Fruit fly (Drosophila melanogaster) whole organism, prepupa: Measurements from ENCODE around the gene CG2611.
A peak's percentile ranks its signal among the peaks of the same experiment; 100 is the strongest.

ENCODE experiments used
- CG16779 ChIP-seq: fragments of 200-800 bp; sonication (Bioruptor generic); optimal IDR thresholded peaks from 3 replicates; lab custom pipeline; 2017; ENCODE audit warnings: missing biosample characterization, mild to moderate bottlenecking, missing genetic modification characterization
- CG3919 ChIP-seq: fragments of 200-800 bp; sonication (Bioruptor generic); optimal IDR thresholded peaks from 3 replicates; lab custom pipeline; 2016; ENCODE audit warnings: missing biosample characterization, missing genetic modification characterization
- CG6808 ChIP-seq: fragments of 200-800 bp; sonication (Bioruptor generic); optimal IDR thresholded peaks from 3 replicates; lab custom pipeline; 2017; ENCODE audit warnings: missing biosample characterization, missing genetic modification characterization, mild to moderate bottlenecking, moderate library complexity, missing genetic modification reagents
- CG9139 ChIP-seq: fragments of 200-800 bp; sonication (Bioruptor generic); optimal IDR thresholded peaks from 3 replicates; lab custom pipeline; 2017; ENCODE audit warnings: missing biosample characterization, mild to moderate bottlenecking, missing genetic modification characterization
- eg ChIP-seq: fragments of 200-800 bp; sonication (Bioruptor generic); IDR thresholded peaks from 3 replicates; pipeline ENCODE4 v1.3.6; 2022; ENCODE audit warnings: missing biosample characterization, missing genetic modification characterization
- esn ChIP-seq: fragments of 200-800 bp; sonication (Bioruptor generic); optimal IDR thresholded peaks from 2 replicates; lab custom pipeline; 2016; ENCODE audit warnings: missing biosample characterization, mild to moderate bottlenecking, missing genetic modification characterization, moderate library complexity
- fkh ChIP-seq: fragments of 200-800 bp; sonication (Bioruptor generic); optimal IDR thresholded peaks from 3 replicates; lab custom pipeline; 2017; ENCODE audit warnings: missing biosample characterization, mild to moderate bottlenecking, missing genetic modification characterization, moderate library complexity
- pdm3 ChIP-seq: fragments of 200-800 bp; sonication (Bioruptor generic); optimal IDR thresholded peaks from 3 replicates; lab custom pipeline; 2016; ENCODE audit warnings: missing biosample characterization, missing genetic modification characterization
- topi ChIP-seq: fragments of 200-800 bp; sonication (Bioruptor generic); optimal IDR thresholded peaks from 3 replicates; lab custom pipeline; 2016; ENCODE audit warnings: missing biosample characterization, missing genetic modification characterization

DNA sequence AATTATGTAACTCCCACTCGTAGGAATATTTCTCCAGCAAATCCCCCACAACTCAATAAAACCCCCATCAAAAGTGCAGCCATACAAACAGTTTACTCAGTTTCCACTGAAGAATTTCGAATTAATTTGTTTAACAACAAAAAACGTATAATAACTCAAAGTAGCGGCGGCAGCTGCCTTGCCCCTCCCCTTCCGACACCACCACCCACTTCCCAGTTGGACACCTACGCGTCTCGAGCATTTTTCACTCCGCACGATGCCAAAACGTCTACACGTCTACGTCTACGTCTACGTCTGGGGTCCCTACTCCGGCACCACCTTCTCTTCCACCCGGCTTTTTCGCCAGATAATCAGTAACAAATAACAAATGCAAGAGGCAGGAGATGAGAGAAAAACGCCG is 21.2 kb downstream of the CG2611 start:
- TF ChIP-seq CG3919 (GFP tag; lab: Kevin White, UChicago) (no peak), pdm3 (GFP tag; lab: Kevin White, UChicago) (no peak), topi (GFP tag; lab: Kevin White, UChicago) (no peak), fkh (GFP tag; lab: Kevin White, UChicago) (no peak), CG16779 (no peak), CG6808 (no peak), esn (no peak), CG9139 (GFP tag; lab: Kevin White, UChicago) (no peak), eg (GFP tag; lab: Robert Waterston, UW) (0 out of 3 replicates have a peak, but pooled peaks have one; percentile 26)
